Fruit fly (Drosophila melanogaster) whole organism, prepupa: Measurements from ENCODE around the gene unk.

ENCODE experiments used
- Blimp-1 ChIP-seq: fragments of 200-800 bp; sonication (Bioruptor generic); optimal IDR thresholded peaks from 3 replicates; lab custom pipeline; 2017; ENCODE audit warnings: missing biosample characterization, missing genetic modification characterization, mild to moderate bottlenecking, moderate library complexity, missing genetic modification reagents
- CG10669 ChIP-seq: fragments of 200-800 bp; sonication (Bioruptor generic); optimal IDR thresholded peaks from 3 replicates; lab custom pipeline; 2018; ENCODE audit warnings: missing biosample characterization, mild to moderate bottlenecking, missing genetic modification characterization, moderate library complexity
- CG34406 ChIP-seq: fragments of 200-800 bp; sonication (Bioruptor generic); optimal IDR thresholded peaks from 3 replicates; lab custom pipeline; 2016; ENCODE audit warnings: missing biosample characterization, missing genetic modification characterization
- Smox ChIP-seq: fragments of 200-800 bp; sonication (Bioruptor generic); optimal IDR thresholded peaks from 3 replicates; lab custom pipeline; 2016; ENCODE audit warnings: missing biosample characterization, missing genetic modification characterization
- dac ChIP-seq: fragments of 200-800 bp; sonication (Bioruptor generic); optimal IDR thresholded peaks from 2 replicates; lab custom pipeline; 2017; ENCODE audit warnings: missing biosample characterization, mild to moderate bottlenecking, missing genetic modification characterization
- salr ChIP-seq, 2 experiments: fragments of 200-800 bp; sonication (Bioruptor generic); optimal IDR thresholded peaks; 3 replicates each; lab custom pipeline; 2016 to 2018; ENCODE audit warnings: missing biosample characterization in 2 of 2, missing genetic modification characterization in 2 of 2, mild to moderate bottlenecking in 1 of 2
- vri ChIP-seq: fragments of 200-800 bp; sonication (Bioruptor generic); optimal IDR thresholded peaks from 3 replicates; lab custom pipeline; 2016; ENCODE audit warnings: missing biosample characterization, mild to moderate bottlenecking, missing genetic modification characterization

dm6 chr3R:23133301-23133828 lies 24.3 kb downstream of the unk start:
- TF ChIP-seq salr (GFP tag; optimal IDR thresholded peaks at IDR 0.05; lab: Kevin White, UChicago) (no peak), Blimp-1 (no peak), CG34406 (GFP tag; lab: Kevin White, UChicago) (no peak), vri (no peak), dac (GFP tag; lab: Kevin White, UChicago) (no peak), Smox (no peak), CG10669 (GFP tag; lab: Kevin White, UChicago) (no peak)
